Worm (Caenorhabditis elegans): Measurements from ENCODE around the gene srv-8.
"Not testable (repeated sequence)": the region's sequence is repeated elsewhere in the genome, so short reads cannot be mapped to it uniquely, and the experiment has no call there.

DNA sequence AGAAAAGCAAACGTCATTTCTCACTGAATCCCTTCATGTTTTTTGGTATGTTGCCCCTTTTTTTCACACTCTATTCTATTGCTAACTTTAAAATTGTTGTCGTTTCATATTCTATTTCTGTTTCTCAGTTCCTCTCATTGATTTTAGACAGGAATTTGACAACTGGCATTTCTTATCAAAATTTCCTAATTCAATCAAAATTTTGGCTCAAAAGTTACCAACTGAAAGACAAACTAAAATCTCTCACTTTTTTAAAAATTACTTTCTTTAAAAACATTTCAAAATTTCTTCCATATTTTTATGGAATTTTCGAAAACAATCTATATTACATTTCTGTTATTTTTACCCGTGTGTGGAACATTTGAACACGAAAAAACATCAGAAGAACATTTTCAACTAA, 23.0 kb upstream of the srv-8 start, which contains the start of gene Y2H9A.6:
- TF ChIP-seq him-1, W03F9.2, dao-5 (tag; optimal IDR thresholded peaks at IDR 0.05): not testable (repeated sequence)
